Worm (Caenorhabditis elegans) whole organism, late embryonic: Measurements from ENCODE around the gene K10D11.5.

Experiments used
- ama-1 ChIP-seq: fragments of 150-350 bp; optimal IDR thresholded peaks from 2 replicates; lab custom pipeline; 2014
- ets-4 ChIP-seq: sonication (generic microtip); optimal IDR thresholded peaks from 2 replicates; lab custom pipeline; 2016; ENCODE audit warnings: missing genetic modification characterization, missing compliant biosample characterization
- mec-3 ChIP-seq: sonication (generic microtip); optimal IDR thresholded peaks from 2 replicates; lab custom pipeline; 2016; ENCODE audit warnings: borderline replicate concordance, missing genetic modification characterization, missing compliant biosample characterization
- nhr-11 ChIP-seq: fragments of 150-350 bp; optimal IDR thresholded peaks from 2 replicates; lab custom pipeline; 2014; ENCODE audit warnings: missing biosample characterization, missing genetic modification characterization

ce11 chrIV:13021006-13021405 is 29.4 kb upstream of the K10D11.5 start:
- TF ChIP-seq ets-4 (no peak), mec-3 (no peak), ama-1 (lab: Kevin White, UChicago) (no peak), nhr-11 (tag; lab: Kevin White, UChicago) (no peak)
